Worm (Caenorhabditis elegans): ENCODE measurements around the gene T07D3.2.

ce11 chrII:938549-938948 lies 36.8 kb downstream of the T07D3.2 start, which contains the start of gene R07C3.3:
- no peak for TF ChIP-seq dao-5 (tag; optimal IDR thresholded peaks at IDR 0.05)
- no peak for TF ChIP-seq him-1 (tag; optimal IDR thresholded peaks at IDR 0.05)
- no peak for TF ChIP-seq W03F9.2 (tag; optimal IDR thresholded peaks at IDR 0.05)
